Worm (Caenorhabditis elegans) whole organism, L3 larva: ENCODE results near the gene bcl-7.

Experiments
- ZK546.5 ChIP-seq: sonication (generic microtip); optimal IDR thresholded peaks from 2 replicates; lab custom pipeline; 2017; ENCODE audit warnings: missing biosample characterization, missing genetic modification characterization
- aly-2 ChIP-seq: fragments of 150-350 bp; optimal IDR thresholded peaks from 2 replicates; lab custom pipeline; 2014; ENCODE audit warnings: missing biosample characterization, missing genetic modification characterization
- ama-1 ChIP-seq: fragments of 150-350 bp; optimal IDR thresholded peaks from 2 replicates; lab custom pipeline; 2018
- ceh-82 ChIP-seq: fragments of 150-350 bp; optimal IDR thresholded peaks from 2 replicates; lab custom pipeline; 2014; ENCODE audit warnings: missing biosample characterization, missing genetic modification characterization
- fos-1 ChIP-seq: fragments of 150-350 bp; optimal IDR thresholded peaks from 2 replicates; lab custom pipeline; 2014; ENCODE audit warnings: missing biosample characterization, missing genetic modification characterization
- jun-1 ChIP-seq: fragments of 150-350 bp; optimal IDR thresholded peaks from 2 replicates; lab custom pipeline; 2014; ENCODE audit warnings: missing biosample characterization, missing genetic modification reagents, missing genetic modification characterization
- mdl-1 ChIP-seq: fragments of 150-350 bp; optimal IDR thresholded peaks from 2 replicates; lab custom pipeline; 2014; ENCODE audit warnings: missing biosample characterization, missing genetic modification characterization
- nhr-11 ChIP-seq: fragments of 150-350 bp; optimal IDR thresholded peaks from 2 replicates; lab custom pipeline; 2014; ENCODE audit warnings: missing biosample characterization, missing genetic modification characterization
- nhr-28 ChIP-seq: fragments of 150-350 bp; optimal IDR thresholded peaks from 2 replicates; lab custom pipeline; 2014; ENCODE audit warnings: missing biosample characterization, missing genetic modification characterization
- nhr-76 ChIP-seq: fragments of 150-350 bp; sonication (generic microtip); optimal IDR thresholded peaks from 5 replicates; lab custom pipeline; 2014; ENCODE audit warnings: missing biosample characterization, missing genetic modification characterization
- pha-4 ChIP-seq: fragments of 150-350 bp; optimal IDR thresholded peaks from 2 replicates; lab custom pipeline; 2014; ENCODE audit warnings: missing biosample characterization, missing genetic modification reagents, missing genetic modification characterization
- snpc-4 ChIP-seq: fragments of 150-350 bp; optimal IDR thresholded peaks from 2 replicates; lab custom pipeline; 2014; ENCODE audit warnings: missing biosample characterization, missing genetic modification characterization
- unc-62 ChIP-seq: fragments of 150-350 bp; sonication (generic microtip); optimal IDR thresholded peaks from 4 replicates; lab custom pipeline; 2014; ENCODE audit warnings: missing biosample characterization, missing genetic modification reagents, missing genetic modification characterization
- ztf-4 ChIP-seq: fragments of 150-350 bp; optimal IDR thresholded peaks from 2 replicates; lab custom pipeline; 2014; ENCODE audit warnings: missing biosample characterization, missing genetic modification characterization

DNA sequence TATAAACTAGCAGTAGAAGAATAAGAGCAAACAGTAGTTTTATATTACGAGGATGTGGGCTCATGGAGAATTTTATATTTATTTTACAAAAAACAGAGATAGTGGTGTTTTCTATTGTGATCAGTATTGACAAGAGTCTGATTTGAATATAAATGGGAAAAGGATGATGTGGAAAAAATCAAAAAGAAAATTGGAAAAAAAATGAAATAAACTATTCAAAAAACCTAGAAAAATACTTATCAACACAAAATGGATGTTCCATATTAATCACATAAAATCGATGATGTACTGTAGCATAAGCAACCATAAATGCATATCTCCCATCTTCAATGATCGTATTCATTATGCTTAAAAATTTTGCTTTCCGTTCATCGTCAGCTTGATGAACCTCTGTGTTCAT lies 39.0 kb upstream of the bcl-7 start, which contains the start of gene C28H8.7:
- no peak for TF ChIP-seq ztf-4 (tag; lab: Kevin White, UChicago)
- no peak for TF ChIP-seq pha-4 (tag; lab: Kevin White, UChicago)
- no peak for TF ChIP-seq unc-62 (GFP tag; lab: Kevin White, UChicago)
- TF ChIP-seq ceh-82 (tag; lab: Kevin White, UChicago), result no peak
- TF ChIP-seq ama-1, result no peak
- no peak for TF ChIP-seq nhr-11 (tag; lab: Kevin White, UChicago)
- no peak for TF ChIP-seq jun-1 (tag; lab: Kevin White, UChicago)
- no peak for TF ChIP-seq fos-1
- no peak for TF ChIP-seq nhr-76
- no peak for TF ChIP-seq nhr-28 (tag; lab: Kevin White, UChicago)
- no peak for TF ChIP-seq snpc-4
- no peak for TF ChIP-seq mdl-1
- no peak for TF ChIP-seq aly-2
- no peak for TF ChIP-seq ZK546.5 (tag; lab: Kevin White, UChicago)
